Worm (Caenorhabditis elegans) whole organism, midembryonic: Measurements from ENCODE around the gene nkb-3.

Experiments
- T22C8.4 ChIP-seq: fragments of 200-800 bp; sonication (Bioruptor generic); IDR thresholded peaks from 2 replicates; pipeline ENCODE4 v1.3.6; 2022; ENCODE audit warnings: missing genetic modification characterization, missing compliant biosample characterization
- cog-1 ChIP-seq: sonication (generic microtip); optimal IDR thresholded peaks from 2 replicates; lab custom pipeline; 2016; ENCODE audit warnings: missing genetic modification characterization, missing compliant biosample characterization
- klf-2 ChIP-seq: fragments of 200-800 bp; sonication (Bioruptor generic); conservative IDR thresholded peaks from 2 replicates; pipeline ENCODE4 v1.3.6; 2022; ENCODE audit warnings: missing genetic modification reagents, missing genetic modification characterization, missing compliant biosample characterization

DNA sequence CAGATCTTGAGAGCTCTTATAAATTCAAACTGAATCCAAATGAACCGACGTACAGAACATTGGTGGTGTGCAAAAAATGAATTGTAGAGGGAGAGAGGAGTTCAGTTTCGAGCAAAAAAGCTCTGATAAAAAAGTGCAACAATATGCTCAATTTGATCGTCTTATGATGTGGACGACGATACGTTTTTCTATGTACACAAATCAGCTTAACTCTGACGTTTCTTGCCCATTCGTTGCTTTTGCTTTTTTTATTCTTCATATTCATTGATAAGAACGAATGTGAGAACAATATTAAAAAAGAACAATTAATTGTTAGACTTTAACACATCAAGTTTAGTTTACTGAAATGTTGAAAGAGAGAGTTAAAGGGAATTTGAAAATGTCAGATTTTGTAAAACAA, 3.8 kb upstream of the nkb-3 start:
- no peak for TF ChIP-seq T22C8.4 (GFP tag; lab: Robert Waterston, UW)
- TF ChIP-seq cog-1 (tag; lab: Kevin White, UChicago), result no peak
- TF ChIP-seq klf-2 (GFP tag; lab: Robert Waterston, UW), result no peak
